Worm (Caenorhabditis elegans): ENCODE data around the gene C34F6.7.

Gene C34F6.7

ce11 chrX:11222597-11223218 is 7.4 kb upstream of the C34F6.7 start, which contains the start of gene C34F6.9:
Gene C34F6.9 (minus strand): TSS chrX:11222647.
- TF ChIP-seq daf-16 (GFP tag; optimal IDR thresholded peaks at IDR 0.05) = no peak
- TF ChIP-seq daf-16 (tag; optimal IDR thresholded peaks at IDR 0.05) = peak; percentile 19
- TF ChIP-seq dmd-6 (GFP tag; IDR thresholded peaks at IDR 0.05) = no peak
- TF ChIP-seq aha-1 (tag) = peak; percentile 82
- TF ChIP-seq R02D3.7 (tag; optimal IDR thresholded peaks at IDR 0.05) = no peak
- no peak for TF ChIP-seq lin-1 (GFP tag; IDR thresholded peaks at IDR 0.05)
- TF ChIP-seq mes-2 (tag; optimal IDR thresholded peaks at IDR 0.05; ENCODE audit: poor library complexity, severe bottlenecking) = peak; percentile 16

- TF ChIP-seq nhr-111 (GFP tag; optimal IDR thresholded peaks at IDR 0.05) (no peak), unc-130 (GFP tag; optimal IDR thresholded peaks at IDR 0.05) (no peak), nhr-237 (tag; optimal IDR thresholded peaks at IDR 0.05) (no peak), daf-19 (GFP tag; conservative IDR thresholded peaks at IDR 0.05) (no peak), gei-8 (GFP tag; optimal IDR thresholded peaks at IDR 0.05) (no peak), D1046.2 (GFP tag; IDR thresholded peaks at IDR 0.05) (no peak), mes-2 (tag; optimal IDR thresholded peaks at IDR 0.05; ENCODE audit: poor library complexity, severe bottlenecking) (no peak), daf-12 (tag; optimal IDR thresholded peaks at IDR 0.05) (no peak), nhr-77 (tag; optimal IDR thresholded peaks at IDR 0.05) (no peak), unc-62 (GFP tag; optimal IDR thresholded peaks at IDR 0.05 in 1 of 2) (no peak), unc-62 (tag; optimal IDR thresholded peaks at IDR 0.05) (no peak), madf-5 (GFP tag; IDR thresholded peaks at IDR 0.05) (no peak), zfp-2 (tag; optimal IDR thresholded peaks at IDR 0.05) (no peak)
Measured at ce11 chrX:11211360-11211759, 3.9 kb downstream of the C34F6.7 start.

DNA sequence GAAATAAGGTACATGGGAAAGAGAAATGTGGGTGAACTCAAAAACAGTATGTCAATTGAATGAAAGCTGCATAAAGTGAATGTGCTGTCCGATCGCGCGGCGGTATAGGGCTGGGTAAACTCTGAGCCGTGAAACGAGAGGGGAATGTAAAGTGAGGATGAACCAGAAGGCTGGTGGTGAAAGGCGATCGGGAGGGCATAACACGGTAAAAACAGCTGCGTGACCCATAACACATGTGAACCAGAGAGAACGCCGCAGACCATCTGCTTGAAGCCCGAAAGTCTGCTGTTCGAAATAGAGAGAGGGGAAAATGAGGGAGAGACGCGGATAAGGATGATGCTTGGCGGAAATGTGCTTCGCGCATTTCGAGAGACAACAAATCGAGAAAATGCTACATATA is 4.9 kb downstream of the C34F6.7 start:
- TF ChIP-seq nhr-25 (tag; optimal IDR thresholded peaks at IDR 0.05; ENCODE audit: borderline replicate concordance, insufficient read depth) (no peak), nhr-42 (GFP tag; IDR thresholded peaks at IDR 0.05) (no peak), lin-29 (GFP tag; IDR thresholded peaks at IDR 0.05) (no peak), lim-7 (GFP tag; IDR thresholded peaks at IDR 0.05) (no peak), unc-130 (GFP tag; optimal IDR thresholded peaks at IDR 0.05) (no peak), nhr-41 (GFP tag; IDR thresholded peaks at IDR 0.05) (no peak), hmg-1.1 (GFP tag; IDR thresholded peaks at IDR 0.05) (no peak), zip-11 (GFP tag; IDR thresholded peaks at IDR 0.05) (no peak), php-3 (GFP tag; IDR thresholded peaks at IDR 0.05) (no peak), skn-1 (tag; optimal IDR thresholded peaks at IDR 0.05) (no peak), nhr-76 (tag; optimal IDR thresholded peaks at IDR 0.05) (no peak), mes-2 (tag; optimal IDR thresholded peaks at IDR 0.05; ENCODE audit: poor library complexity, severe bottlenecking) (no peak), ctbp-1 (GFP tag; IDR thresholded peaks at IDR 0.05) (no peak), dpl-1 (GFP tag; optimal IDR thresholded peaks at IDR 0.05) (no peak), attf-4 (tag; optimal IDR thresholded peaks at IDR 0.05) (no peak), cey-2 (tag; optimal IDR thresholded peaks at IDR 0.05; ENCODE audit: borderline replicate concordance, insufficient read depth) (no peak), nhr-102 (tag; optimal IDR thresholded peaks at IDR 0.05) (no peak), nhr-237 (tag; optimal IDR thresholded peaks at IDR 0.05) (no peak)

DNA sequence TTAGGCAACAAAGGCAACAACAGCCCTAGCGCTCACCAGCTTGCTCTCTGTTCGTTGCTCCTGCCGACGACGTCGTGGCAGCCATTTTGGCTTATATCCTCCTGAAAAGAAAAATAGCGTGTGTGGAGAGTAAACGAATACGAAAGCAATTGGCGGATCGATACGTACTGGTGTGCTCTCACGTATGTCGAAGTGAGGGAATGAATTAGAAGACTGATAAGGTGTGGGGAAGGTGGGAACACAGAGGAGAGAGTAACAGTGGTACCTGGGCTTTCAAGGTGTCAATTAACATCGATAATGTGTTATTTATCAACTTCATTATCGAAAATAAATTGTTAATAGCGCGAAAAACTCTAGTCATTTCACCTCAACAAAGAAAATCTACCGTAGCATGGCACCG is 6.5 kb downstream of the C34F6.7 start, which contains the start of gene C34F6.5:
TSS of gene C34F6.5 (minus strand) at position 101 of the 400 bp plus-strand sequence.
- TF ChIP-seq daf-16 (GFP tag; optimal IDR thresholded peaks at IDR 0.05) (no peak), daf-16 (tag; optimal IDR thresholded peaks at IDR 0.05) (peak; percentile 8), aha-1 (tag) (peak; percentile 1), nhr-28 (tag; optimal IDR thresholded peaks at IDR 0.05) (no peak), ztf-7 (tag; optimal IDR thresholded peaks at IDR 0.05) (no peak)

Data from whole organism, L4 larva.